Fruit fly (Drosophila melanogaster): ENCODE results near the gene CG3842.

CG3842 gene

DNA sequence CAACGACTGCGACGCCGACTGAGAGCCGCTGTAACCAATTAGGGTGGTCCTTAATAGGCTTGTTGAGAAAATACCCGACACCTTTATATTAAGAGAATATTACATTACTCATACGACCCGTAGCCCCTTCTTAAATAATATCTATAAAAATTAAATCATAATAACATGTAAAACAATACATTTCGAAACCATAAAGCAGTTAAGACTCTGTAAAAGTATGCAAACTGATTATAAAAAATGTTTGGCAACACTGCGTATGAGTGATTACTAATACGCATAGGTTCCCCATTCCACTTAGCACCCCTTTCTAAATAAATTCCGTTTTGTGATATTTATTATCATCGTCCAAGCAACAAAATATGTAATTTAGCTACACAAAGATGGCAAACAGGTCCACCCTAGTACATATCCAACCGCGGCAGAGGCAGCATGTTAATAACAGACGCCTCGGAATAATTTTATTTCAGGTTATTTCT, 3.1 kb downstream of the CG3842 start (continued):
- TF ChIP-seq zen2 (GFP tag; IDR thresholded peaks at IDR 0.05; ENCODE audit: partially characterized antibody) (no peak), CHES-1-like (GFP tag; optimal IDR thresholded peaks at IDR 0.05) (no peak), CG17829 (tag; optimal IDR thresholded peaks at IDR 0.05) (peak; percentile 64), sna (GFP tag; IDR thresholded peaks at IDR 0.05; ENCODE audit: partially characterized antibody) (no peak), sc (optimal IDR thresholded peaks at IDR 0.05) (no peak), sc (GFP tag; optimal IDR thresholded peaks at IDR 0.05) (peak; percentile 54), ind (GFP tag; optimal IDR thresholded peaks at IDR 0.05) (peak; percentile 74), CG1832 (GFP tag; optimal IDR thresholded peaks at IDR 0.05) (no peak), HLH3B (GFP tag; IDR thresholded peaks at IDR 0.05) (peak; percentile 40), CG32767 (GFP tag; IDR thresholded peaks at IDR 0.05) (no peak; the same call in 1 of the 2 replicates), klu (GFP tag; IDR thresholded peaks at IDR 0.05) (peak; percentile 40; the same call in 1 of the 2 replicates), E2f2 (GFP tag; IDR thresholded peaks at IDR 0.05) (no peak), ac (GFP tag; optimal IDR thresholded peaks at IDR 0.05) (no peak), en (GFP tag; optimal IDR thresholded peaks at IDR 0.05) (no peak), CG11085 (GFP tag; IDR thresholded peaks at IDR 0.05) (peak; percentile 51; the same call in 1 of the 2 replicates), maf-S (GFP tag; optimal IDR thresholded peaks at IDR 0.05) (no peak), HmgD (GFP tag; optimal IDR thresholded peaks at IDR 0.05) (no peak), CG31224 (GFP tag; IDR thresholded peaks at IDR 0.05) (peak; percentile 49; the same call in 1 of the 2 replicates), crc (GFP tag; optimal IDR thresholded peaks at IDR 0.05) (peak; percentile 13), sens (GFP tag) (peak; percentile 87), CG30431 (GFP tag; optimal IDR thresholded peaks at IDR 0.05) (peak; percentile 33), gt (GFP tag; IDR thresholded peaks at IDR 0.05) (no peak), Hey (tag; optimal IDR thresholded peaks at IDR 0.05) (no peak), sqz (GFP tag; optimal IDR thresholded peaks at IDR 0.05) (peak; percentile 17), lola (GFP tag; optimal IDR thresholded peaks at IDR 0.05) (peak in 1 of 3 experiments; percentile 70), Opbp (GFP tag; IDR thresholded peaks at IDR 0.05; ENCODE audit: partially characterized antibody) (no peak), CG16779 (GFP tag; IDR thresholded peaks at IDR 0.05) (no peak), Adf1 (GFP tag; IDR thresholded peaks at IDR 0.05) (no peak), PHDP (tag; optimal IDR thresholded peaks at IDR 0.05) (peak; percentile 77), Gug (GFP tag; IDR thresholded peaks at IDR 0.05) (peak; percentile 35; the same call in 1 of the 4 replicates), CG1603 (tag; optimal IDR thresholded peaks at IDR 0.05) (peak; percentile 27), sima (GFP tag; optimal IDR thresholded peaks at IDR 0.05) (no peak), odd (GFP tag; optimal IDR thresholded peaks at IDR 0.05) (peak; percentile 87), Doc2 (GFP tag; IDR thresholded peaks at IDR 0.05) (no peak), CG13775 (GFP tag; optimal IDR thresholded peaks at IDR 0.05) (peak; percentile 76), CG5953 (GFP tag; IDR thresholded peaks at IDR 0.05) (no peak), fru (optimal IDR thresholded peaks at IDR 0.05) (no peak), CG42726 (GFP tag; IDR thresholded peaks at IDR 0.05; ENCODE audit: partially characterized antibody) (no peak), scrt (GFP tag; optimal IDR thresholded peaks at IDR 0.05) (peak; percentile 74), da (GFP tag; optimal IDR thresholded peaks at IDR 0.05) (no peak), emc (GFP tag; optimal IDR thresholded peaks at IDR 0.05) (no peak), Bgb (GFP tag; IDR thresholded peaks at IDR 0.05; ENCODE audit: partially characterized antibody) (no peak), CG14965 (GFP tag; optimal IDR thresholded peaks at IDR 0.05; ENCODE audit: borderline replicate concordance) (no peak), amos (GFP tag; IDR thresholded peaks at IDR 0.05; ENCODE audit: partially characterized antibody) (no peak), dm (GFP tag; optimal IDR thresholded peaks at IDR 0.05) (no peak), zf30C (GFP tag; optimal IDR thresholded peaks at IDR 0.05) (no peak), CG17361 (GFP tag; IDR thresholded peaks at IDR 0.05) (peak; percentile 87), ash1 (GFP tag; optimal IDR thresholded peaks at IDR 0.05) (no peak), pfk (GFP tag; optimal IDR thresholded peaks at IDR 0.05) (no peak), CG6683 (GFP tag; optimal IDR thresholded peaks at IDR 0.05) (peak; percentile 57), CG5180 (GFP tag; optimal IDR thresholded peaks at IDR 0.05) (peak; percentile 72)

All from whole organism, embryonic.